Fruit fly (Drosophila melanogaster) Kc167 (cell line): Measurements from ENCODE around the gene CG3740.

Experiments used
- Myc ChIP-seq: fragments of >200 bp; optimal IDR thresholded peaks from 2 replicates; lab custom pipeline; 2017; ENCODE audit warnings: missing external identifiers
- Sin3A ChIP-seq: fragments of >200 bp; optimal IDR thresholded peaks from 2 replicates; lab custom pipeline; 2018; ENCODE audit warnings: missing external identifiers
- h ChIP-seq: fragments of >200 bp; optimal IDR thresholded peaks from 3 replicates; lab custom pipeline; 2018; ENCODE audit warnings: missing external identifiers
- insv ChIP-seq: fragments of >200 bp; optimal IDR thresholded peaks from 3 replicates; lab custom pipeline; 2018; ENCODE audit warnings: missing external identifiers
- psq ChIP-seq: fragments of >200 bp; optimal IDR thresholded peaks from 2 replicates; lab custom pipeline; 2017; ENCODE audit warnings: missing external identifiers
- ttk ChIP-seq: sonication (Bioruptor generic); optimal IDR thresholded peaks from 2 replicates; lab custom pipeline; 2017; ENCODE audit warnings: missing external identifiers

- no peak for TF ChIP-seq h (lab: Kevin White, UChicago)
- TF ChIP-seq Sin3A = no peak
- TF ChIP-seq Myc = no peak
- no peak for TF ChIP-seq psq (lab: Kevin White, UChicago)
- TF ChIP-seq insv (lab: Kevin White, UChicago) = no peak
- TF ChIP-seq ttk (lab: Kevin White, UChicago) = no peak
Measured at dm6 chrX:1623163-1623562, 45.9 kb downstream of the CG3740 start.
